Fruit fly (Drosophila melanogaster) whole organism, wandering third instar larva: Measurements from ENCODE around the gene bbg.

ENCODE experiments used
- Abd-B ChIP-seq: fragments of >200 bp; optimal IDR thresholded peaks from 2 replicates; lab custom pipeline; 2017; ENCODE audit warnings: missing biosample characterization, missing genetic modification characterization
- CrebA ChIP-seq: fragments of 200-800 bp; sonication (Bioruptor generic); optimal IDR thresholded peaks from 2 replicates; lab custom pipeline; 2016; ENCODE audit warnings: missing biosample characterization, mild to moderate bottlenecking, missing genetic modification characterization, borderline replicate concordance
- Dfd ChIP-seq: fragments of >200 bp; optimal IDR thresholded peaks from 2 replicates; lab custom pipeline; 2017; ENCODE audit warnings: missing biosample characterization, missing genetic modification characterization
- Dif ChIP-seq: fragments of 200-275, 200-300 bp; sonication (Bioruptor generic); optimal IDR thresholded peaks from 2 replicates; lab custom pipeline; 2018; ENCODE audit warnings: missing biosample characterization, missing genetic modification characterization; ENCODE audit not compliant: partially characterized antibody
- GATAd ChIP-seq: sonication (Bioruptor generic); optimal IDR thresholded peaks from 2 replicates; lab custom pipeline; 2016; ENCODE audit warnings: missing biosample characterization, missing genetic modification characterization
- HLH106 ChIP-seq: fragments of 200-800 bp; optimal IDR thresholded peaks from 3 replicates; lab custom pipeline; 2019; ENCODE audit warnings: missing biosample characterization, mild to moderate bottlenecking, missing genetic modification characterization, moderate library complexity
- Hr78 ChIP-seq: fragments of >200 bp; optimal IDR thresholded peaks from 2 replicates; lab custom pipeline; 2017; ENCODE audit warnings: missing biosample characterization, missing genetic modification characterization
- Hr83 ChIP-seq: fragments of 200-300 bp; sonication (Bioruptor generic); optimal IDR thresholded peaks from 2 replicates; lab custom pipeline; 2016; ENCODE audit warnings: missing biosample characterization, mild to moderate bottlenecking, missing genetic modification characterization, moderate library complexity; ENCODE audit not compliant: poor library complexity, severe bottlenecking
- Jra ChIP-seq: sonication (Bioruptor generic); optimal IDR thresholded peaks from 2 replicates; lab custom pipeline; 2016; ENCODE audit warnings: missing biosample characterization, missing genetic modification characterization
- Mio ChIP-seq: sonication (Bioruptor generic); optimal IDR thresholded peaks from 2 replicates; lab custom pipeline; 2016; ENCODE audit warnings: missing biosample characterization, missing genetic modification characterization
- Myc ChIP-seq: fragments of >200 bp; optimal IDR thresholded peaks from 2 replicates; lab custom pipeline; 2017
- N ChIP-seq: fragments of >200 bp; optimal IDR thresholded peaks from 2 replicates; lab custom pipeline; 2018; ENCODE audit warnings: missing biosample characterization, missing external identifiers, missing genetic modification characterization
- OdsH ChIP-seq: fragments of 200-800 bp; sonication (Bioruptor generic); optimal IDR thresholded peaks from 2 replicates; lab custom pipeline; 2016; ENCODE audit warnings: missing biosample characterization, mild to moderate bottlenecking, missing genetic modification characterization
- Sp1 ChIP-seq: fragments of 200-800 bp; sonication (Bioruptor generic); optimal IDR thresholded peaks from 3 replicates; lab custom pipeline; 2019; ENCODE audit warnings: missing biosample characterization, mild to moderate bottlenecking, missing genetic modification characterization, moderate library complexity
- Vsx2 ChIP-seq: fragments of 200-300, 225-300 bp; sonication (Bioruptor generic); optimal IDR thresholded peaks from 2 replicates; lab custom pipeline; 2018; ENCODE audit warnings: missing biosample characterization, missing genetic modification characterization; ENCODE audit not compliant: partially characterized antibody
- dl ChIP-seq, 2 experiments: fragments of 175-275, 200-275 bp in 1 of 2; fragments of 200-275 bp in 1 of 2; sonication (Bioruptor generic); optimal IDR thresholded peaks; lab custom pipeline; 2018; ENCODE audit warnings: mild to moderate bottlenecking in 2 of 2, missing biosample characterization in 2 of 2, missing genetic modification characterization in 2 of 2, moderate library complexity in 2 of 2; ENCODE audit not compliant: partially characterized antibody in 2 of 2, insufficient read depth in 1 of 2
- dmrt93B ChIP-seq: fragments of 200-800 bp; sonication (Bioruptor generic); optimal IDR thresholded peaks from 2 replicates; lab custom pipeline; 2018; ENCODE audit warnings: missing biosample characterization, mild to moderate bottlenecking, missing genetic modification characterization
- dsf ChIP-seq: sonication (Bioruptor generic); optimal IDR thresholded peaks from 2 replicates; lab custom pipeline; 2016; ENCODE audit warnings: missing biosample characterization, missing genetic modification characterization, borderline replicate concordance
- ey ChIP-seq: fragments of 200-800 bp; sonication (Bioruptor generic); optimal IDR thresholded peaks from 2 replicates; lab custom pipeline; 2016; ENCODE audit warnings: missing biosample characterization, missing genetic modification characterization
- foxo ChIP-seq, 2 experiments: fragments of 200-800 bp; sonication (Bioruptor generic); optimal IDR thresholded peaks; 2 replicates in 1 of 2; 3 replicates in 1 of 2; lab custom pipeline; 2016 to 2017; ENCODE audit warnings: missing biosample characterization in 2 of 2, missing genetic modification characterization in 2 of 2
- fru ChIP-seq: fragments of 200-800 bp; sonication (Bioruptor generic); optimal IDR thresholded peaks from 3 replicates; lab custom pipeline; 2016; ENCODE audit warnings: missing biosample characterization, mild to moderate bottlenecking, missing genetic modification characterization
- h ChIP-seq: fragments of 200-800 bp; sonication (Bioruptor generic); optimal IDR thresholded peaks from 3 replicates; lab custom pipeline; 2016; ENCODE audit warnings: missing biosample characterization, mild to moderate bottlenecking, missing genetic modification characterization
- lola ChIP-seq: fragments of >200 bp; optimal IDR thresholded peaks from 2 replicates; lab custom pipeline; 2017; ENCODE audit warnings: missing biosample characterization, missing genetic modification characterization
- psq ChIP-seq: fragments of 200-800 bp; sonication (Bioruptor generic); optimal IDR thresholded peaks from 3 replicates; lab custom pipeline; 2017; ENCODE audit warnings: missing biosample characterization, mild to moderate bottlenecking, missing genetic modification characterization, moderate library complexity
- rgr ChIP-seq: fragments of 200-800 bp; sonication (Bioruptor generic); optimal IDR thresholded peaks from 3 replicates; lab custom pipeline; 2016; ENCODE audit warnings: missing biosample characterization, mild to moderate bottlenecking, missing genetic modification characterization
- sage ChIP-seq: fragments of 200-800 bp; sonication (Bioruptor generic); optimal IDR thresholded peaks from 2 replicates; lab custom pipeline; 2016; ENCODE audit warnings: missing biosample characterization, mild to moderate bottlenecking, missing genetic modification characterization
- sv ChIP-seq: fragments of 200-800 bp; sonication (Bioruptor generic); optimal IDR thresholded peaks from 3 replicates; lab custom pipeline; 2016; ENCODE audit warnings: missing biosample characterization, missing genetic modification characterization
- tai ChIP-seq: sonication (Bioruptor generic); optimal IDR thresholded peaks from 2 replicates; lab custom pipeline; 2016; ENCODE audit warnings: missing biosample characterization, missing genetic modification characterization
- woc ChIP-seq: sonication (Bioruptor generic); optimal IDR thresholded peaks from 2 replicates; lab custom pipeline; 2016; ENCODE audit warnings: missing biosample characterization, mild to moderate bottlenecking, missing genetic modification characterization

The bbg gene

dm6 chr3L:14578896-14579295, 42.8 kb upstream of the bbg start (continued):
- TF ChIP-seq sage (GFP tag; lab: Kevin White, UChicago) (no peak), HLH106 (tag; lab: Kevin White, UChicago) (no peak), tai (GFP tag; lab: Kevin White, UChicago) (no peak), Myc (lab: Kevin White, UChicago) (no peak), dl (GFP tag; optimal IDR thresholded peaks at IDR 0.05; lab: Kevin White, UChicago; ENCODE audit: insufficient read depth in 1 of 2, partially characterized antibody in 2 of 2) (peak in 1 of 2 experiments; percentile 54), Vsx2 (GFP tag; lab: Kevin White, UChicago) (peak; percentile 13)
- TF ChIP-seq, all 38 proteins: peak for 5

dm6 chr3L:14575974-14576373, 39.9 kb upstream of the bbg start:
- TF ChIP-seq Sp1 (GFP tag; lab: Kevin White, UChicago): no peak
- no peak for TF ChIP-seq OdsH (GFP tag; lab: Kevin White, UChicago)
- no peak for TF ChIP-seq lola (GFP tag; lab: Kevin White, UChicago)
- TF ChIP-seq Dif (GFP tag; lab: Kevin White, UChicago): no peak
- TF ChIP-seq Mio (GFP tag; lab: Kevin White, UChicago): no peak
- TF ChIP-seq woc (GFP tag; lab: Kevin White, UChicago): no peak
- no peak for TF ChIP-seq Myc (lab: Kevin White, UChicago)
- no peak for TF ChIP-seq Abd-B
- no peak for TF ChIP-seq N (GFP tag; lab: Kevin White, UChicago)
- TF ChIP-seq ey (GFP tag; lab: Kevin White, UChicago): no peak

dm6 chr3L:14574649-14575048, 38.6 kb upstream of the bbg start:
- no peak for TF ChIP-seq Hr78 (GFP tag; lab: Kevin White, UChicago)
- no peak for TF ChIP-seq Hr83 (GFP tag; lab: Kevin White, UChicago)
- TF ChIP-seq HLH106 (tag; lab: Kevin White, UChicago): no peak
- no peak for TF ChIP-seq fru
- no peak for TF ChIP-seq Vsx2 (GFP tag; lab: Kevin White, UChicago)
- TF ChIP-seq CrebA (GFP tag; lab: Kevin White, UChicago): no peak
- TF ChIP-seq h (GFP tag; lab: Kevin White, UChicago): no peak
- no peak for TF ChIP-seq ey (GFP tag; lab: Kevin White, UChicago)
- no peak for TF ChIP-seq lola (GFP tag; lab: Kevin White, UChicago)
- no peak for TF ChIP-seq dsf (GFP tag; lab: Kevin White, UChicago)
- TF ChIP-seq tai (GFP tag; lab: Kevin White, UChicago): no peak

dm6 chr3L:14569620-14570537, 33.8 kb upstream of the bbg start:
- TF ChIP-seq dsf (GFP tag; lab: Kevin White, UChicago): no peak
- TF ChIP-seq Dfd (GFP tag; lab: Kevin White, UChicago): peak; percentile 71

dm6 chr3L:14567140-14567539, 31.1 kb upstream of the bbg start, which contains the start of gene CG42758:
TSS of gene CG42758 (plus strand) at chr3L:14567440.
- TF ChIP-seq Jra: no peak
- TF ChIP-seq Sp1 (GFP tag; lab: Kevin White, UChicago): no peak
- TF ChIP-seq Hr83 (GFP tag; lab: Kevin White, UChicago): no peak
- no peak for TF ChIP-seq foxo (GFP tag; optimal IDR thresholded peaks at IDR 0.05; lab: Kevin White, UChicago)
- TF ChIP-seq psq (GFP tag; lab: Kevin White, UChicago): no peak
- TF ChIP-seq N (GFP tag; lab: Kevin White, UChicago): no peak
- TF ChIP-seq Myc (lab: Kevin White, UChicago): no peak
- no peak for TF ChIP-seq Dfd (GFP tag; lab: Kevin White, UChicago)
- TF ChIP-seq Abd-B: no peak
- TF ChIP-seq h (GFP tag; lab: Kevin White, UChicago): no peak
- TF ChIP-seq rgr (GFP tag; lab: Kevin White, UChicago): no peak
- no peak for TF ChIP-seq HLH106 (tag; lab: Kevin White, UChicago)
- TF ChIP-seq GATAd (GFP tag; lab: Kevin White, UChicago): no peak
- no peak for TF ChIP-seq dmrt93B (GFP tag; lab: Kevin White, UChicago)
- no peak for TF ChIP-seq sv (GFP tag; lab: Kevin White, UChicago)
